Worm (Caenorhabditis elegans): ENCODE data around the gene F33A8.4.

- no peak for TF ChIP-seq W03F9.2 (tag; optimal IDR thresholded peaks at IDR 0.05)
- TF ChIP-seq him-1 (tag; optimal IDR thresholded peaks at IDR 0.05) = no peak
Observed at ce11 chrII:11035774-11036173, 13.1 kb downstream of the F33A8.4 start, which contains the start of gene srlf-15.

Measured in whole organism, L4/young adult.